Worm (Caenorhabditis elegans) whole organism, L4 larva: ENCODE results near the gene Y73B3A.11.

Source experiments
- aly-2 ChIP-seq: sonication (generic microtip); optimal IDR thresholded peaks from 2 replicates; lab custom pipeline; 2018; ENCODE audit warnings: missing biosample characterization, missing genetic modification characterization
- ama-1 ChIP-seq: fragments of 150-350 bp; optimal IDR thresholded peaks from 2 replicates; lab custom pipeline; 2014; ENCODE audit warnings: inconsistent platforms, mixed read lengths
- dmd-9 ChIP-seq: fragments of 200-800 bp; sonication (Bioruptor generic); IDR thresholded peaks from 2 replicates; pipeline ENCODE4 v1.3.6; 2022; ENCODE audit warnings: missing genetic modification reagents, missing genetic modification characterization, missing compliant biosample characterization
- egl-27 ChIP-seq: sonication (generic microtip); optimal IDR thresholded peaks from 3 replicates; lab custom pipeline; 2017; ENCODE audit warnings: missing biosample characterization, missing genetic modification reagents, missing genetic modification characterization
- egl-43 ChIP-seq: fragments of 200-800 bp; sonication (Bioruptor generic); IDR thresholded peaks from 2 replicates; pipeline ENCODE4 v1.3.6; 2022; ENCODE audit warnings: missing genetic modification reagents, missing genetic modification characterization, missing compliant biosample characterization
- lin-39 ChIP-seq: fragments of 150-350 bp; optimal IDR thresholded peaks from 2 replicates; lab custom pipeline; 2014; ENCODE audit warnings: missing biosample characterization, missing genetic modification reagents, missing genetic modification characterization
- lir-3 ChIP-seq: sonication (generic microtip); optimal IDR thresholded peaks from 2 replicates; lab custom pipeline; 2016; ENCODE audit warnings: mild to moderate bottlenecking, missing genetic modification characterization, missing compliant biosample characterization
- mxl-2 ChIP-seq: fragments of 200-800 bp; sonication (Bioruptor generic); conservative IDR thresholded peaks from 2 replicates; pipeline ENCODE4 v1.3.6; 2022; ENCODE audit warnings: missing genetic modification reagents, missing genetic modification characterization, missing compliant biosample characterization
- nhr-41 ChIP-seq: fragments of 200-800 bp; sonication (Bioruptor generic); IDR thresholded peaks from 2 replicates; pipeline ENCODE4 v1.3.6; 2022; ENCODE audit warnings: missing genetic modification reagents, missing genetic modification characterization, missing compliant biosample characterization
- spr-3 ChIP-seq: fragments of 200-800 bp; sonication (Bioruptor generic); optimal IDR thresholded peaks from 2 replicates; lab custom pipeline; 2018; ENCODE audit warnings: mild to moderate bottlenecking, missing genetic modification characterization, missing compliant biosample characterization
- zfp-2 ChIP-seq: sonication (generic microtip); optimal IDR thresholded peaks from 2 replicates; lab custom pipeline; 2016; ENCODE audit warnings: mild to moderate bottlenecking, missing genetic modification characterization, missing compliant biosample characterization

DNA sequence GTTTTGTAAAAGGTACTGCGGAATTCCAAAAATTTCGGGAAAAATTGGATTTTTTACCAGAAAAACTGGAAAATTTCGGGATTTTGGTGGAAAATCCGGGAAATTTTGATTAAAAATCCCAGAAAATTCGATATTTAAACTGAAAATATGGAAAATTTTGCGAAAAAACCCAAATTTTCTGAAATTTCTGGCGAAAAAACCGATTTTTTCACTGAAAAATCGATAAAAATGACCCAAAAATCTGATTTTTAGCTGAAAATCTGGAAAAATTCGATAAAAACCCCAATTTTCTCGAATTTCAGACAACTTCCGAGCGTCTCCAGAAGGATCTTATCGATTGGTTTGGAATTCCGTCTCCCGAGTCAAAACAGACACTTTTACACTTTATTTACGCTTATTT is 44.6 kb downstream of the Y73B3A.11 start, which contains the start of gene T08D2.8:
- no peak for TF ChIP-seq lin-39
- no peak for TF ChIP-seq ama-1 (lab: Kevin White, UChicago)
- no peak for TF ChIP-seq nhr-41 (GFP tag; lab: Robert Waterston, UW)
- TF ChIP-seq aly-2, result no peak
- TF ChIP-seq spr-3 (GFP tag; lab: Kevin White, UChicago), result no peak
- TF ChIP-seq lir-3 (tag; lab: Kevin White, UChicago), result no peak
- TF ChIP-seq mxl-2, result no peak
- TF ChIP-seq egl-43, result no peak
- TF ChIP-seq zfp-2 (tag; lab: Kevin White, UChicago), result no peak
- TF ChIP-seq egl-27 (tag; lab: Kevin White, UChicago), result no peak
- no peak for TF ChIP-seq dmd-9 (GFP tag; lab: Robert Waterston, UW)
